Fruit fly (Drosophila melanogaster): ENCODE measurements around the gene CG13457.

Gene CG13457

DNA sequence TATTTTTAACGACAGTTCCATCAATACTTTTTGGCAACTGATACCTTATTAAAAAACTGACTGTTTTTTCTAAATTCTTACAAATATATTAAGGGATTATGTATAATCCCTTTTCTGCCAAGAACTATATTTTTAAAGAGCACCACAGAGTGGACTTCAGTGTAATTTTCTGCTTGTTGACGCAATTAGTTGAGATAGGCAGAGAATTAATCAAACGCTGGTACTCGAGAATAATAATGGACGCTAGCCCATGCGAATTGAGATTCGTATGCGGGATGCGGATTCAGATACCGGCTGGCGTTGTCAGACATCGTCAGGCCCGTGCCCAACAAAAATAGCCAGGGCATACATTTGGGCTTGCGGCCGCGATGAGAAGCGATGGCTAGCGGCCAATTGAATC lies 17.9 kb downstream of the CG13457 start, which contains the start of gene CG13458:
CG13458 (plus strand) TSS at position 301 of the 400 bp plus-strand sequence.
- TF ChIP-seq noc (tag; optimal IDR thresholded peaks at IDR 0.05): no peak

DNA sequence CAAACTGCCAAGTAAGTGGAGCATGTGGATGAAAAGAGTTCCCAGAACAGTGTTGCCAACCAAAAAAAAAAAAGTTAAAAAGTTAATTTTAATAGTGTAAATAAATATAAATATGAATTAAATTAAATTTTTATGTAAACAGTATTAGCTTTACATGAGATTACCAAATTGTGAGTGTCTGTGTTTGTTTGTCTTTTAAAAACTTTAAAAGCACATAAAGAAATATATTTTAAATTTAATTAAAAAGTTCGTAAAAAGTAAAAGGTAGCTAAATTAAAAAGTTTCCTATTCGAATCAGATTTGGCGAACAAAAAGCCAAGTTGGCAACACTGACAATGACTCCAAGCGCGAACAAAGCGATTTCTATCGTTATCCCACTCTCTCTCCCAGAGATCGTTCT lies 22.2 kb downstream of the CG13457 start:
- no peak for TF ChIP-seq noc (tag; optimal IDR thresholded peaks at IDR 0.05)

- no peak for TF ChIP-seq noc (tag; optimal IDR thresholded peaks at IDR 0.05)
Observed at dm6 chr3L:15108524-15108923, 22.7 kb downstream of the CG13457 start.

dm6 chr3L:15107776-15108379 lies 23.3 kb downstream of the CG13457 start:
- TF ChIP-seq noc (tag; optimal IDR thresholded peaks at IDR 0.05): peak; percentile 13

DNA sequence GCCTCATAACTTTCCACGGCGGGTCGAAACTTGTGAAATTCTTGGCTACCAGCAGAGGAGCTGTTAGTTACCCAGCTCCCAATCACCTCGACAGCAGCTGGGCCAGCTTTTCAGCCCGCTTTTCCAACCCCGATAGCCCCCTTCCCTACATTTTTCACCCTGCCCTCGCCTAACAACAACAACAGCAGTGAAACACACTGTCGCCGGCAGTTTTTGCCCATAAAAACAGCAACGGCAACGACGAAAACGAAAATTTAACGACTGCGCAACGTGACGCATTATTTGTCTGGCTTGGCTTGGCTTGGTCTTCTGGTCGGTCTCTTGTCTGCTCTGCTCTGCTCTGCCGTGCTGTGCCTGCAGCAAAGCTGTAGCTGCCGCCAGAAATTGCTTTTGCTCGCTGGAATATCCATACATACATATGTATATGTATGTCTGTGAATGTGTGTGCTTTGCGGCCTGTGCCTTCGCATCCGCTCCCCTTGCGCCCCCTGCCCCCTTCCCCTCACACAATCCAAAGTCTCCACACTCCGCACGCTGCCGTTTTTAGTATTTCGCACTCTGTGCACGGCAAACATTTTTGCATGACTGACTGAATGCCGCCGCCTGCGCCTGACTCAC lies 23.9 kb downstream of the CG13457 start:
- no peak for TF ChIP-seq noc (tag; optimal IDR thresholded peaks at IDR 0.05)

DNA sequence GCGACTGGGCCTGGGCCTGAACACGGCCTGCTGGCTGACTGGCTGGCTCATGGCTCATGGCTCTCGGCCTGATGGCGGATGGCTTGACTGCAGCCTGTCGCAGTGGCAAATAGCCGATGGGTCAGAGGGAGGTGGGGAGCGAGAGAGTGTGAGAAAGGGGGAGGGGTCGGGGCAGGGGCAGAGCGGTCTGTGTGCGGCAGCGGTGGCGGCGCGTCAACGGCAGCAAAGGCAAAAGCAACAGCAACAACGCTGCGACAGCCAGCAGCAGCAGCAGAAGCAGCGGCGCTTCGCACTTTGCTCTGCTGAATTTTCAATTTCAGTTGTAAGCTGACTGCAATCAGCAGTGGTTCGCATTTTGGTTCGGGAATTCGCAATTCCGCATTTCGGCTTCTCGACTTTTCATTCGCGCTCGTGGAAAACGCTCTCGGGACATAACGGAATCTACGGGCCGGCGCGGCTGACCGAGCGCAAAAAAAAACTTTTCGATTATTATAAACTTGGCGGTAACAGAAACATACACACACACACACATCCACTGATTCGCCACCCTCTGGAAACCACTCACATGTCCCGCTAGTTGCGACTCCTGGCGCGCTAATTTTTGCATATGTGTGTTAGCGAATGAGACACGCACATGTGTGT lies 25.5 kb downstream of the CG13457 start, which contains the start of gene CG45071:
CG45071 (plus strand) TSS at position 317 of the 642 bp plus-strand sequence.
- TF ChIP-seq noc (tag; optimal IDR thresholded peaks at IDR 0.05): no peak

- peak; percentile 29 for TF ChIP-seq noc (tag; optimal IDR thresholded peaks at IDR 0.05)
Observed at dm6 chr3L:15104849-15105555, 26.2 kb downstream of the CG13457 start.

- TF ChIP-seq noc (tag; optimal IDR thresholded peaks at IDR 0.05): no peak
Observed at dm6 chr3L:15103988-15104848, 27.0 kb downstream of the CG13457 start.

DNA sequence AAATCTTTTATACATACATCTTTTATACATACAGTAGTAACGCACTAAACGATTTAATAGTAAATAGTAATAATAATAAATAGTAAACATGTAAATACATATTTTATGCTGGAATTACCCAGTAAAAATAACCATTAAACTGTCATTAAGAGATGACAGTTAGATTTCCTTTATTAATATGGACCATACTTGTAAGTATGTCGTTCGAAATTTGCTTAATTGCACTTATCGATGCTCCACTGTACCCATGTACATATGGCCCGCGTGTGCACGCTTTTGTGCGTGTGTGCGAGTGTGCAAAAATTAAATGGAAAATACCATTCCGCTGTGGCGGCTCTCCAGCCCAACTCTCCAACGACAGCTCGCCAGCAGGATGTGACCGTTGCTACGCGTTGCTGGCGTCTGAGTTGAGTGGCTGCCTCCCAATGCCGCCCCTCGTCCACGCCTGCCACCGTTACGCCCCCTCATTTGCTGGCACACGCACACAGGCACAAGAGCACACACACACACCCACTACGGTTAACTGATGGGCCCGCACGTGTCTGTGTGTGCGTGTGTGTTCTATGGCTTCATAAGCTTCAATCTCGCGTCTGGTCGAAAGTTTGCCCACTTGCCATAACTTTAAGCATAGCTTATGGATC lies 28.4 kb downstream of the CG13457 start:
- no peak for TF ChIP-seq noc (tag; optimal IDR thresholded peaks at IDR 0.05)

DNA sequence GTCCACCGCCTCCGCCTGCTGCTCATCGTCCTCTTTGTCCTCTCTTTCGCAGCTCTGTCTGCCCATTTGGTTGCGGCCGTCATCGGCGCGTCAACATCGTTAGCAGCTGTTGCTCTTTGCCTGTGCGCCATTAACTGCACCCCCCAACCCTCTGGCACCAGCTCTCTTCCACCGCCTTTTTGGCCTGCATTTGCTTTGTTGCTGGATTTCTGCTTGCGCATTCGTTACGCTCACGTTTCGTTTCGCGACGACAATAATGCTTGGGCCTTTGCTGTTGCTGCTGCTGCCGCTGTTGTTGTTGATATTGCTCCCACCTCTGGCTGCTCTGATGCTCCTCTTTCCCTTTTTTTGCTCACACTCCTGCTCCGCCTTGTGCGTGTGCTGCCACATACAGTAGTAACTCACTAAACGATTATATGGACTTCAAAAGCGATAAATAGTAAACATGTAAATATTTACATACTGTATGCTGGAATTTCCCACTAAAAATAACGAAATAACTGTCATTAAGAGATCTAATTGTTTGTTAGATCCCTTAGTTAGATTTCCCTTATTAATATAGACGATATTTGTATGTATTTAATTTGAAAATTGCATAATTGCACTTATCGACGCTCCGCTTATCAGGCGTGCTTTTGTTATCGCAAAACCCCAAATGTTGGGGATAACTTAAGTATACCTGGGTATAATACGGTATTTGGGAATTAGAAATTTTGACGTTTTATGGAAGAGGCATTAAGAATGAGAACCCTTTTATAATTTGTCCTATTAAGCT lies 29.4 kb downstream of the CG13457 start:
- TF ChIP-seq noc (tag; optimal IDR thresholded peaks at IDR 0.05): no peak

DNA sequence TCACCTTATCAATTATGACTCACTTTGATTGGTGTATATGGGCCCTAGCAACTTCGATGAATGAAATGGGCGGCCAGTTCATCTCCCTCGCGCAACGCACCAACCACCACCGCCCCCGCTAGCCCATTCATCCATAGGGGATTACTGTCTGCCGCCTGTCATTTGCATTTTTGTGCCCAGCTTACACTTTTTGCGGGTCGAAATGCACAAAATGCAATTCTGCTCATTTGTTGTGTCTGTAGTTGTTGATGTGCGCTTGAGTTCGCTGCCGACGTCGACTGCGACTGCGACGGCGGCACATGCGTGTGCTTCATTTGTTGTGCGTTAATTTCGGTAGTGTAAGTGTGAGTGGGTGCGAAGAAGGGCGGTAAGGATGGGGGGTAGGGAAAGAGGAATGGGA lies 30.2 kb downstream of the CG13457 start:
- no peak for TF ChIP-seq noc (tag; optimal IDR thresholded peaks at IDR 0.05)

DNA sequence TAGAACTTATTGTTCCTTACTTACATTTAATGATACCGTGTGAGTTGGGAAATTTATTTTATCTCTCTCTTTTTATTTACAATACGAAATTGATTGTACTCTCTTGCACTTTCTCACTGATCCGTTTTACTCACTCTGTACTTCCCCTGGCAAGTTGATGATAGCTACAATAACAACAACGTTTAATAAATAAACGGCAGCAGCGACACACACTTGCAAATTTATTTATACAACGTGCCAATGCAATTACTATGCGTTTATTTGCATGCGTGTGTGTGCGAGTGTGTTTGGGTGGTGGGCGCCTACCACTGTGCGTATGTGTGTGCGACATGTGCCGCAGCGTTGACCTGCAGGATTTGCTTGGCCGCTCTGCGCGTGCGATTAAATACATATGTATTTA lies 31.6 kb downstream of the CG13457 start:
- no peak for TF ChIP-seq noc (tag; optimal IDR thresholded peaks at IDR 0.05)

dm6 chr3L:15098659-15099512 lies 32.3 kb downstream of the CG13457 start:
- TF ChIP-seq noc (tag; optimal IDR thresholded peaks at IDR 0.05): peak; percentile 69
